Worm (Caenorhabditis elegans) whole organism, midembryonic: ENCODE measurements around the gene W09D6.5.

Source experiments
- flt-1 ChIP-seq: fragments of 200-800 bp; sonication (Bioruptor generic); IDR thresholded peaks from 2 replicates; pipeline ENCODE4 v1.3.6; 2022; ENCODE audit warnings: missing genetic modification characterization, missing compliant biosample characterization
- klf-2 ChIP-seq: fragments of 200-800 bp; sonication (Bioruptor generic); conservative IDR thresholded peaks from 2 replicates; pipeline ENCODE4 v1.3.6; 2022; ENCODE audit warnings: missing genetic modification reagents, missing genetic modification characterization, missing compliant biosample characterization
- med-1 ChIP-seq: sonication (generic microtip); optimal IDR thresholded peaks from 2 replicates; lab custom pipeline; 2017; ENCODE audit warnings: missing genetic modification characterization, mild to moderate bottlenecking, missing compliant biosample characterization, antibody characterized with exemption, missing genetic modification reagents; ENCODE audit not compliant: insufficient read depth
- tab-1 ChIP-seq: fragments of 200-800 bp; sonication (Bioruptor generic); IDR thresholded peaks from 2 replicates; pipeline ENCODE4 v1.3.6; 2022; ENCODE audit warnings: missing genetic modification characterization, missing compliant biosample characterization
- ztf-23 ChIP-seq: fragments of 200-800 bp; sonication (Bioruptor generic); IDR thresholded peaks from 2 replicates; pipeline ENCODE4 v1.3.6; 2022; ENCODE audit warnings: missing genetic modification reagents, missing genetic modification characterization, missing compliant biosample characterization

DNA sequence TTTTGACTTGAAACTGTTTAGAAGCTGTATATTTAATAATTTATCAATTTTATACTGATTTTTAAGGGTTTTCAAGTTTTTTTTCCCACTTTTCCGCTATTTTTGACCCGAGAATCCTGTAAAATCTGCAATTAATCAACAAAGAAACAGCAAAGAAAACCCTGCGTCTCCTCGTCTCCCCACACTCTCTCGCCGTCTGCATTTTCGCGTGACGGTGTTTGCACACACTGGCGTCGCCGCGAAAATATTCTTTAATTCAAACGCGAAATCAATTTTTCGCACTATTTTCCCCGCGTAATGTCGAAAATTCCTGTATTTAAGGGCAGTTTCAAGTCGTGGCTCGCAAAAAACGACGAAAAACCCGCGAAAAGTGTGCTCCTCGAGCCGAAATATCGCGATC is 25.0 kb upstream of the W09D6.5 start, which contains the start of gene rsa-2:
- TF ChIP-seq flt-1 (GFP tag; lab: Robert Waterston, UW), result no peak
- TF ChIP-seq med-1 (GFP tag; lab: Kevin White, UChicago), result no peak
- TF ChIP-seq klf-2, result no peak
- no peak for TF ChIP-seq ztf-23
- no peak for TF ChIP-seq tab-1 (GFP tag; lab: Robert Waterston, UW)
